Fruit fly (Drosophila melanogaster) S2 (cell line): ENCODE data around the gene CG9164.

Experiments used
- CG8478 ChIP-seq: fragments of >200 bp; optimal IDR thresholded peaks from 2 replicates; lab custom pipeline; 2018
- CTCF ChIP-seq, 2 experiments: fragments of >200 bp; optimal IDR thresholded peaks; 2 replicates each; lab custom pipeline; 2018

Gene CG9164

DNA sequence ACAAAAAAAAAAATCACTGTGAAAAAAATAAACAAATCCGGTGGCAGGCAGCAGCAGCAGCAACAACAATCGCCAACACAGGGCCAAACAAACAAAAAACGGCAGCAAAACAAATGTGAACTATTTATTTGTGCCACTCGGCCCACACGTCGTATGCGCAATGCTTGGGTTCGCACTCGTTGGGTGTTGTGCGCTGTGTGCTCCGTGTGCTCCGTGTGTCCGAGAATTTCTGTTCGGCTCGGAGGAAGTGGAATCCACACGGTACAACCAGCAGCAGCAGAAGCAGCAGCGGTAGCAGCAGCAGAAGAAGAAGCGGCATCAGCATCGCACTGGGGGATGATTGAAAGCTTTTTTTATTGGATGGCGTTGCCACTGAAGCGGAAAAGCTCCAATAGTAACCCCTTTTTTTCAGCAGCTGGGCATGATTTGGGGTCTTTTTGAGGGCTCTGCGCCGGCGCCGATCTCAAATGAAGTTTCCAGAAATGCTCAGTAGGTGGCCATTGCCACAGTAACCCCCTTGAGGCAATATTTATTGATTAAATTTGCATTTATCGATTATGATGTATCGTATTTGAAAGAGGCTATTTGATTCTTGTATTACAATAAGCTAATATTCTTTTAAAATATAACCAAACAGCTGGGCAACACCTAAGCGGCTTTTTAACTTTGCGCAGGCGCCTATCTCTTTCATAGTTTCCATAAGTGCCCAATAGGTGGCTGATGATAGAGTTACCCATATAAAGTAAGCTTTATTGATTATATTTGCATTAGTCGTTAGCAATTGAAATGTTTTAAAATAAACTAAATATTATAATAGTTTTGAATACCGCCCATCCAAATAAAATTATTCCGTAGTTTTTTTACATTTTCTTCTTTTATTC lies at the start of gene CG9164:
Gene CG9164 (minus strand): TSS at position 266 of the 881 bp plus-strand sequence.
- TF ChIP-seq CG8478 (lab: Kevin White, UChicago) (no peak), CTCF (optimal IDR thresholded peaks at IDR 0.05; lab: Kevin White, UChicago) (peak in 1 of 2 experiments; percentile 39)

DNA sequence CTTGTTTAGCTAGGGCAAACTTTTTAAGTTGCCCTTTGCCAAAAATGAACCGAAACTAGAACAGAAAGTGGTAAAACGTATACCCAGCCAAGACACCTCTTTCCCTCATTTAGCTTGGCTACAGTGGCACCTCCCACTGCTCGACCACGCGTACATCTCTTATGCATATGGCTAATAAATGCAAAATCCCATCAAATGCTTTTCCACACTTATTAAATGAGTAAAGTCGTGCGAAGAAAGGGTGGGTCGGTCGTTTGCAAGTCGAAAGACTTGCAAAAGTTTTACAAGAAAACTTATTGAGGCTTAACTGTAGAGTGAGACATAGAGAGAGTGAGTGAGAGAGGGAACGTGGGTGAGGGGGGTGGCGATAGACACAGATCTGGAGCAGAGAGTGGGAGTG lies 21.6 kb upstream of the CG9164 start:
- TF ChIP-seq CG8478 (lab: Kevin White, UChicago), result no peak
- no peak for TF ChIP-seq CTCF (optimal IDR thresholded peaks at IDR 0.05; lab: Kevin White, UChicago)

DNA sequence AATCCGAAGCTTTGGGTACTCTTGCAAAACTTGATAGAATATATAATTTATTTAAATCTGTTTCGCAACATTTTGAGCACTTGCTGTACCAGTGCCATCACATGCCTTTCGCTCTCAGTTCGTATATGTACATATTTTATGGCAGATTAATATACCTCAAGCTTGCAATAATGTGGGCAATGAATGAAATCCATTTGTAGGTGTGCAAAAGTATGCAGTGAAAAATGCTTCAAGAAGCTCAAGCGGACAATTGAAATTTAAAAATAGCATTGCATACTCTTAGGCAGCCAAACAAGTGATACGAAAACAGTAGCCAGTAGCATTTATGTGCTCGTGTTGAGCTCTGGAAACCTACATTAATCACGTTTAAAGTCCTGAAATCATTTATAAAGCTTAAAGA lies 16.6 kb upstream of the CG9164 start:
- TF ChIP-seq CTCF (optimal IDR thresholded peaks at IDR 0.05; lab: Kevin White, UChicago) (no peak), CG8478 (lab: Kevin White, UChicago) (no peak)

DNA sequence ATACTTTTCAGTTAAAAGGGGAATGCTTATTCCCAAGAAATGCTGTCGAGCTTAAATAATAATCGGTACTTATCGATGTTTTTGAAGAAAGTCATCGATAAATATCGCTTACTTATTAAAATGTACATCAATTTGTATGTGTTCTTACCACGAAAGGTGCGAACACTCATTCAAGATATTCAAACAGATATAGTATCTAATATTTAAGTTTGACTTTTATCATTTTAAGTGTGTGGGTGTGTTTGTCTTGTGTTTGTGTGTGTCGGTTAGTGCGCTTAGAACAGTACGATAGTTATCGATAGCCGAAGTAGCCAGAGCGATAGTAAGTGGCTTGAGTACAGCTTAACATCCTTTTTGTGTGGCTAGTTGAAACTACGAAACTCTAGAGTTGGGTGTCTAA lies 2.1 kb upstream of the CG9164 start:
- TF ChIP-seq CG8478 (lab: Kevin White, UChicago) (no peak), CTCF (optimal IDR thresholded peaks at IDR 0.05; lab: Kevin White, UChicago) (no peak)

DNA sequence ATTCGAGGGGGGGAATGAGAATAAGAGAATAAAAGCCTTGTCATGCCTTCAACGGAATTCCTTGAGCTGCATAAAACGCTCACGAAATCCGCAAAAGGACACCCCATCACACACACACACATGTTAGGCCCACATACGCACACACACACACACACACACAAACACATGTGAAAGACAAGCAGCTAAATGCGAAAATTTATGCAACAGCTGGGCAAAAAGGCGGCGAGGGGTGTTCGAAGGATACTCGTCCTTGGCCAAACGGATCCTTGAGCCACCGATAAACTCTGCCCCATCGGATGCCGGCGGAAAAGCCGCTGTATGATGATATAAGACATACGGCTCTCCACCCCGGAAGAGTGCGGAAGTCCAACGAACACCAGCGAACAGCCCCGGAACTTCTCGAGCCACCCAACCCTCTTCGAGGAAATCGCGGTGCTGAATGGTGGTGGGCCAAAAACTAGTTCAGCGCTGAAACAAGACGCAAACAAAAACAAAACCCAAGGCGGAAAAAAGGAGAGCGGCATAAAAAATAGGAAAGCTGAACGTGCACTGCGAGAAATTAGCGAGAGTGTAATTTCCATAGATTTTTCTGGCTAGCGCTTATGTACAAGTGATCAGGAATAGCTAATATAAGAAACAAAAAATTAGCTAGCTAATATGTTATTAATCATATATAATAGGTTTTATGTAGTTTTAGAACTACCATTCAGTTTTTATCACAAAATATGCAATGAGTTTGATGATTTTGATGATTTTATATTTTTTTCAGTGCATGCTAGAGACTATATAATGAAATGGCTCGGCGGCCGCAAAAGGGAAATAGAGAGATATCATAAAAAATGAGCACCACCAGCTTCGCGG lies 1.5 kb downstream of the CG9164 start:
- TF ChIP-seq CG8478 (lab: Kevin White, UChicago) (no peak), CTCF (optimal IDR thresholded peaks at IDR 0.05; lab: Kevin White, UChicago) (no peak)

DNA sequence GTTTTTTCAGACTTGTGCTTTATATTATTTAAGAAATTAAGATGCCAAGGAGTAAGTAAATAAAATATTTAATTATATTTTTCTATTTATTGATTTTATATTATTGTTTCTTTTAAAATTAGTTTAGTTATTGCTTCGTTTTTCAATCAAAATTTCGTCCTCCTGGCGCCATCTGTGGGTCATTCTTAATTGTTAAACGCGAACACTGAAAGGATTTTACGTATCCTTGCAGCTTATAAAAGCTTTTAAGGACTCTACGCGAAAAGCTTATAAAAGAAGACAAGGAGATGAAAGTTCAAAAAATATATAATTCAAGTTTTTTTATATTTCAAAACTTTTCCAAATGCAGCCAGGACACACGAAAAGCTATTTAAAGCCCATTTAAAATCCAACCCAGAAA lies 5.0 kb downstream of the CG9164 start:
- peak in 1 of 2 experiments; percentile 71 for TF ChIP-seq CTCF (optimal IDR thresholded peaks at IDR 0.05; lab: Kevin White, UChicago)
- no peak for TF ChIP-seq CG8478 (lab: Kevin White, UChicago)

DNA sequence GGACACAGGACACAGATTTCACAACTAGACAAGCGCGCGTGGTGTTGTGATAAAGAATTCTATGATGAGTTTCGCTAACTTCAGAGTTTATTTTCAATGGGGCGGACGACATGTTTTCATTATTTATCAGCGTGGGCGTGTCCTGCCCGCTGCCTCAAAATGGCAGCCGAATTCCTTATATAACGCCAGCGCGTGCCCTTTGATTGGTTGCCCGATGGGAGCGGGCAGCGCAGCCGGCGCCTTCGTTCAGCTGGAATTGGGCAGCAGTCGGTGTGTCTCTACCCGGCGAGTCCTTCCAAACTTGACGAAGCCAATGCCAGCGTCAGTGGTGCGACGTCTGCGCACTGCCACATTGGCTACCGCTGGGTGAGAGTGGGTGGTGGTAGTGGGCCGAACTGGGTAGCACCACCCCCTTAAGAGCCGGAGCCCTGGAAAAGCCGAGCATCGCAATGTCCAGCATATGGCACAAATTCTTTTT lies 6.2 kb downstream of the CG9164 start, which contains the start of gene acj6:
Gene acj6 (minus strand): TSS at position 51 of the 478 bp plus-strand sequence.
- TF ChIP-seq CTCF (optimal IDR thresholded peaks at IDR 0.05; lab: Kevin White, UChicago) (no peak), CG8478 (lab: Kevin White, UChicago) (no peak)

DNA sequence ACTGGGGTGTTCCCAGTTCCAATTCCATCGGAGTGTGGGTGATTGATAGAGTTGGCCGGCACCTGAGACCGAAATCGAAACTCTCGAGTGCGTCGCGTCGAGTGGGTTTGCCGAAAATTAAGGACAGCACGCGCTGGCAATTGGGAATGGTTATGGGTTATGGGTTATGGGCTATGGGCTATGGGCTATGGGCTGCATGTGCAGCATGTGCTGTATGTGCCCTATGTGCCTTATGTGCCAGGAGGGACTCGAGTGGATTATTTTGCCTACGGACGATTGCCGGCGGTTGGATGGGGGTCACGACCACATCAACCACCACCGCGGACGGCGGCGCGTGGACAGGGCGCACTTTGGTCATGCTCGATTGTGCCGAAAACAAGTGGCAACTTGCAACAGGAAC lies 15.1 kb downstream of the CG9164 start:
- TF ChIP-seq CTCF (optimal IDR thresholded peaks at IDR 0.05; lab: Kevin White, UChicago) (no peak), CG8478 (lab: Kevin White, UChicago) (no peak)

DNA sequence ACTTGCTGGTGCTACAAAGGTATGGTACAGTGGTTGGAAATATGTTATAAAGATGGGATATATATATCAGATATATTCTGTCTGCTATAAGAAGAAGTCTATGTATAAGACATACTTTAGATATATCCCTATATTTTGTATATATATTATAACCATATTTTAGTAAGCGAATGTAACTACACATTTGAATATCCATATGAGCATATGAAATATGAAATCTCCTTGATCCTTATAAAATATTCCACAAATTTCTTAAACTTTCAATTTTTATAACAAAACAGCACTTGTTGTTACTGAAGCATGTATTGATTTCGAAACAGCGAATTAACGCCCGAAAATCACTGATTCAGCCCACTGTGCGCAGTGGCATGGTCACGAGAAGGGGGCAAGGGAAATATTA lies 20.8 kb downstream of the CG9164 start:
- no peak for TF ChIP-seq CTCF (optimal IDR thresholded peaks at IDR 0.05; lab: Kevin White, UChicago)
- no peak for TF ChIP-seq CG8478 (lab: Kevin White, UChicago)

DNA sequence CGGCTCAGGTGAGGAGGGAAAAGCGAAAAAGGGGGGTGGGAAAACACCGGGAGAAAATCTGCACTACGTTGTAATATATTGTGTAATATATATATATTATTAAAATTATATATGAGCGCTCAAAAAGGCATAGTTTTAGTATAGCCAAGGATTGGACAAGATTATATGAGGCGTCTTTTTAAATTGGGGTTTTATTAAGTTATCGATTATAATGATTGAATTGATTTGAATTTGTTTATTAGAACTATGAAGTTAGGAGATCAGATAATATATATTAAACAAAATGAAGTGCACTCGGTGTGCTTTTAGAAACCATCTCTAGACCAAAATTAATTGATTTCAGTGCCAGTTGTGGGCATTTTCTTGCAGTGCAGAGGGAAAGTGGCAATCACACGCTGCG lies 21.6 kb downstream of the CG9164 start:
- TF ChIP-seq CTCF (optimal IDR thresholded peaks at IDR 0.05; lab: Kevin White, UChicago), result no peak
- TF ChIP-seq CG8478 (lab: Kevin White, UChicago), result no peak

DNA sequence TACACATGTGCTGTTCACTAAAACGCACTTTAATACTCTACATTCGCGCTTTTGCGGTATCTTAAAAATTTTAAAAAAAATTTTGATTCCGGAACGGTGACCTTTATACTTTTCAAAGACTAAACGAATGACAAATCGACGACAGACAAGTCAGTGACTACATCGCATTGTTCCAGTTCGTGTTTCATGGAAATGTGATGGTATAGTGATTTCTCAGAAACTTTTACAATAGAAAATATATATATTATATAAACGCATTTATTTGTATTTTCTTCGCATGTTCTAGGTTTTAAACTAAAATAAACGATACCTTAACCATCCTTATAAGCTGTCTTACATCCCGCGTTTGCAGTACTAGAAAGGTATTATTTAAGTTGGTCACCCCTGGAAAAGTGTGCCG lies 24.3 kb downstream of the CG9164 start, which contains the start of gene Pp1-13C:
Gene Pp1-13C (minus strand): TSS at position 101 of the 400 bp plus-strand sequence.
- no peak for TF ChIP-seq CTCF (optimal IDR thresholded peaks at IDR 0.05; lab: Kevin White, UChicago)
- no peak for TF ChIP-seq CG8478 (lab: Kevin White, UChicago)

DNA sequence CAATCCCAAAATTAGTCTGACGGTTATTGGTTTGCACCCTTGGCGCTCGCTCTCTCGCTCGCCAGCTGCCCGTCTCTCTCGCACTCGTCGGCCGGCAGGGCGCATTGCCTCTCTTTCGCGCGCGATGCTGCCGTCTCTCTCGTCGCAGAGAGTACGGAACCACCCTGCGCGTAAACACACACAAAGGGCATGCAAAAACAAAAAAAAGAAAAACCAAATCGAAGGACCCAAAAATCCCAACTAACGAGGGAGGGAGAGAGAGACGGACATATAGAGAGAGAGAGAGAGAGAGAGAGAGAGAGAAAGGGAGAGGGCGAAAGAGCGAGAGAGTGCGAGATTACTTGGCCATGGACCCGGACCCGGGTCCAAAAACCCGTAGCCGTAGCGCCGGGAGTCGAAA lies 28.8 kb downstream of the CG9164 start:
- TF ChIP-seq CTCF (optimal IDR thresholded peaks at IDR 0.05; lab: Kevin White, UChicago) (peak; percentile 16 to 35), CG8478 (lab: Kevin White, UChicago) (no peak)

DNA sequence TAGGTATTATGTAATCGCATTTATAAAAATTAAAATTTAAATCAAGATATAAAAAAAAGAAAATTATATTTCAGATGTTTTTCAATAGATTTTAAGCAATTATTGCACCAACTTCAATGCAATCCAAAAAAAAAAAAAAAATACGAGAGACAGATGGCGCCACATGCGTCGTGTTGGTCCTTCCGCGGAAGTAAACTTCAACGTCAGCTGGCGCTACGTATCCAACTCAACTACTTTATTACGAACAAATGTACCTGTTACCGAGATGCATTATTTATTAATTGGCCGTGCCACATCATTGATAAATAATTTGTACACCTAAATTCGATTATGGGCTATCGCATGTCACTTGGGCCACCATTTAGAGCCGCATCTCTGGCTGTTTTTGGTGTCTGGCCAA lies 31.6 kb downstream of the CG9164 start:
- TF ChIP-seq CTCF (optimal IDR thresholded peaks at IDR 0.05; lab: Kevin White, UChicago) (peak; percentile 89 to 90), CG8478 (lab: Kevin White, UChicago) (no peak)

DNA sequence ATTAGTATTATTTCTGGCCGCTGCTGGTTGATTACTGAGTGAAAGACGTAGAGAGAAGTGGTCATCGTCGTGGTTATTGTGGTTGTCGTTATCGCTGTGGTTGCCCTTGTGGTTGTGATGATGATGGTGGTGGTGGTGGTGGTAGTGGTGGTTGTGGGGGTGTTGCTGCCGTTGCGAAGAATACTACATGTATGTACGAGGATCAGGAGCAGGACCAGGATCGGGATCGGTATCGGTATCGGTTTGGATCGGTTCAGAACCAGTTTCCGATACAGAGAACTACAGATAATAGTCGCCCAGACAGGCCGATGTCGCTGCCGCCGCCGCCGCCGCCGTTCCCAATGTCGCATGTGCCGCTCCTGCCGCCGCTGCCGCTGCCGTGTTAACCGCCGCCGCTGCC lies 32.5 kb downstream of the CG9164 start:
- TF ChIP-seq CTCF (optimal IDR thresholded peaks at IDR 0.05; lab: Kevin White, UChicago), result peak in 1 of 2 experiments; percentile 2
- TF ChIP-seq CG8478 (lab: Kevin White, UChicago), result no peak
